Worm (Caenorhabditis elegans): ENCODE data around the gene aipr-1.

DNA sequence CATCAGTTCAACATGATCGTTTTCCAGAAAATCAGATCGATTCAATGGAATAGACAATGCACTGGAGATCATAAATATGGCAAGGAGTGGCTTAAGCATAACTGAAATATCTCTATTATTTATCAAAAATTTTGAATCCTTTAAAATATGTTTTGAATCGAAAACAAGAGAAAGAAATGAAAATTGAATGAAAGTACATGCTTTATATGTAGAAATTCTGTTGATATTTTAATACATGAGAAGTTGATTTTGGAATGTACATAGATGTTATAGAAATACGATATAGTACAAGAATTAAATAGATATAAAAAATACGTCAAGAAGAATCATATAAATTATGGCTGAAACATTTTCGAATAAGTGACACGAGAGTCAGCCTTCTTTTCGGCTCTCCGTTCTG is 1.8 kb downstream of the aipr-1 start, which contains the start of gene C56C10.9:
- TF ChIP-seq med-1 (GFP tag; optimal IDR thresholded peaks at IDR 0.05; ENCODE audit: insufficient read depth) (no peak), flt-1 (GFP tag; IDR thresholded peaks at IDR 0.05) (no peak), ztf-29 (GFP tag; IDR thresholded peaks at IDR 0.05) (no peak), tab-1 (GFP tag; IDR thresholded peaks at IDR 0.05) (no peak), ztf-23 (GFP tag; IDR thresholded peaks at IDR 0.05) (no peak)

Data from whole organism, midembryonic.